Fruit fly (Drosophila melanogaster) S2 (cell line): ENCODE data around the gene Cpr73D.

ENCODE experiments used
- CG8478 ChIP-seq: fragments of >200 bp; optimal IDR thresholded peaks from 2 replicates; lab custom pipeline; 2018
- CTCF ChIP-seq, 2 experiments: fragments of >200 bp; optimal IDR thresholded peaks; 2 replicates each; lab custom pipeline; 2018

dm6 chr3L:16971611-16972359 is 14.3 kb upstream of the Cpr73D start:
- TF ChIP-seq CTCF (optimal IDR thresholded peaks at IDR 0.05; lab: Kevin White, UChicago) (no peak), CG8478 (lab: Kevin White, UChicago) (no peak)
